Worm (Caenorhabditis elegans): ENCODE data around the gene arp-1.

DNA sequence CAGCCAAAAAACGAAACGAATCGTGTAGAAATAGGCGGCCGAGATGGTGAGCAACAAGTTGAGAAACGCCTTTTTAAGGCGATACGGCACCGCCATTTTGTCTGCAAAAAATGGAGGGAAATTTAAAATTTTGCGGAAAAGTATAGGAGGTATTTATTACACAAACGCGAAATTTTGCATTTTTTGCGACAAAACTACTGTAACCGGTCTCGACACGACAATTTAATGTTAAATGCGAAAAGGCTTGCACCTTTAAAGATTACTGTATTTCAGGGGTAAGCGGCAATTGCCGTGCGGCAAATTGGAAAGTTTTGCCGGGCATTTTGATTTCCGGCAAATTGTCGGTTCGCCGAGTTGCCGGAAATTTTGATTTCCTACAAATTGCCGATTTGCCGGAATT is 48.5 kb upstream of the arp-1 start, which contains the start of gene Y53F4B.18:
- TF ChIP-seq ztf-23 (GFP tag; IDR thresholded peaks at IDR 0.05) (no peak), klf-2 (GFP tag; conservative IDR thresholded peaks at IDR 0.05) (no peak), flt-1 (GFP tag; IDR thresholded peaks at IDR 0.05) (no peak), ref-1 (GFP tag; conservative IDR thresholded peaks at IDR 0.05) (no peak)

Data from whole organism, midembryonic.